Worm (Caenorhabditis elegans) whole organism, young adult: ENCODE measurements around the gene melo-3.

Experiments used
- F39B2.1 ChIP-seq: fragments of 200-800 bp; sonication (Bioruptor generic); IDR thresholded peaks from 2 replicates; pipeline ENCODE4 v1.3.6; 2022; ENCODE audit warnings: missing genetic modification reagents, missing genetic modification characterization, missing compliant biosample characterization
- F55B11.4 ChIP-seq: sonication (generic microtip); optimal IDR thresholded peaks from 2 replicates; lab custom pipeline; 2016; ENCODE audit warnings: missing compliant biosample characterization, missing genetic modification characterization, borderline replicate concordance; ENCODE audit not compliant: insufficient read depth
- K11D2.4 ChIP-seq: fragments of 200-800 bp; sonication (Bioruptor generic); IDR thresholded peaks from 2 replicates; pipeline ENCODE4 v1.3.6; 2022; ENCODE audit warnings: missing genetic modification reagents, missing genetic modification characterization, missing compliant biosample characterization
- K12H6.12 ChIP-seq: fragments of 200-800 bp; sonication (Bioruptor generic); optimal IDR thresholded peaks from 2 replicates; lab custom pipeline; 2018; ENCODE audit warnings: mild to moderate bottlenecking, missing genetic modification characterization, missing compliant biosample characterization
- T07F8.4 ChIP-seq: sonication (generic microtip); optimal IDR thresholded peaks from 2 replicates; lab custom pipeline; 2016; ENCODE audit warnings: mild to moderate bottlenecking, missing genetic modification characterization, moderate library complexity, missing compliant biosample characterization
- Y67H2A.10 ChIP-seq: fragments of 200-800 bp; sonication (Bioruptor generic); conservative IDR thresholded peaks from 2 replicates; pipeline ENCODE4 v1.3.6; 2022; ENCODE audit warnings: missing genetic modification reagents, missing genetic modification characterization, missing compliant biosample characterization
- Y79H2A.3 ChIP-seq: fragments of 200-800 bp; sonication (Bioruptor generic); conservative IDR thresholded peaks from 2 replicates; pipeline ENCODE4 v1.3.6; 2022; ENCODE audit warnings: missing genetic modification reagents, missing genetic modification characterization, missing compliant biosample characterization
- Y95B8A.8 ChIP-seq: fragments of 200-800 bp; sonication (Bioruptor generic); IDR thresholded peaks from 2 replicates; pipeline ENCODE4 v1.3.6; 2022; ENCODE audit warnings: missing genetic modification reagents, missing genetic modification characterization, missing compliant biosample characterization
- ama-1 ChIP-seq, 3 experiments: fragments of 150-350 bp in 1 of 3; sonication (generic microtip) in 2 of 3; optimal IDR thresholded peaks; 2 replicates each; lab custom pipeline; 2014 to 2018; ENCODE audit warnings: missing biosample characterization in 2 of 3, missing genetic modification characterization in 2 of 3, missing genetic modification reagents in 2 of 3
- aptf-2 ChIP-seq: fragments of 200-800 bp; sonication (Bioruptor generic); conservative IDR thresholded peaks from 2 replicates; pipeline ENCODE4 v1.3.6; 2022; ENCODE audit warnings: missing genetic modification reagents, missing genetic modification characterization, missing compliant biosample characterization
- aptf-3 ChIP-seq: fragments of 200-800 bp; sonication (Bioruptor generic); IDR thresholded peaks from 2 replicates; pipeline ENCODE4 v1.3.6; 2022; ENCODE audit warnings: missing genetic modification characterization, missing compliant biosample characterization
- attf-5 ChIP-seq: fragments of 200-800 bp; sonication (Bioruptor generic); optimal IDR thresholded peaks from 2 replicates; lab custom pipeline; 2018; ENCODE audit warnings: mild to moderate bottlenecking, missing genetic modification characterization, missing compliant biosample characterization
- attf-6 ChIP-seq: fragments of 200-800 bp; sonication (Bioruptor generic); IDR thresholded peaks from 2 replicates; pipeline ENCODE4 v1.3.6; 2022; ENCODE audit warnings: missing genetic modification reagents, missing genetic modification characterization, missing compliant biosample characterization
- bed-2 ChIP-seq: fragments of 200-800 bp; sonication (Bioruptor generic); IDR thresholded peaks from 2 replicates; pipeline ENCODE4 v1.3.6; 2022; ENCODE audit warnings: missing genetic modification reagents, missing genetic modification characterization, missing compliant biosample characterization
- ccch-3 ChIP-seq: fragments of 200-800 bp; sonication (Bioruptor generic); optimal IDR thresholded peaks from 2 replicates; lab custom pipeline; 2018; ENCODE audit warnings: mild to moderate bottlenecking, missing genetic modification characterization, missing compliant biosample characterization
- ceh-27 ChIP-seq: fragments of 200-800 bp; sonication (Bioruptor generic); optimal IDR thresholded peaks from 2 replicates; lab custom pipeline; 2018; ENCODE audit warnings: mild to moderate bottlenecking, missing genetic modification characterization, moderate library complexity, missing compliant biosample characterization
- chd-7 ChIP-seq: sonication (generic microtip); optimal IDR thresholded peaks from 2 replicates; lab custom pipeline; 2016; ENCODE audit warnings: mild to moderate bottlenecking, missing genetic modification characterization, moderate library complexity, missing compliant biosample characterization
- egl-18 ChIP-seq: fragments of 200-800 bp; sonication (Bioruptor generic); IDR thresholded peaks from 2 replicates; pipeline ENCODE4 v1.3.6; 2022; ENCODE audit warnings: missing genetic modification reagents, missing genetic modification characterization, missing compliant biosample characterization
- egrh-3 ChIP-seq: fragments of 200-800 bp; sonication (Bioruptor generic); IDR thresholded peaks from 2 replicates; pipeline ENCODE4 v1.3.6; 2022; ENCODE audit warnings: missing genetic modification reagents, missing genetic modification characterization, missing compliant biosample characterization
- ekl-4 ChIP-seq: fragments of 200-800 bp; sonication (Bioruptor generic); IDR thresholded peaks from 2 replicates; pipeline ENCODE4 v1.3.6; 2022; ENCODE audit warnings: missing genetic modification reagents, missing genetic modification characterization, missing compliant biosample characterization
- ets-4 ChIP-seq: fragments of 200-800 bp; sonication (Bioruptor generic); optimal IDR thresholded peaks from 2 replicates; lab custom pipeline; 2018; ENCODE audit warnings: mild to moderate bottlenecking, missing genetic modification characterization, missing compliant biosample characterization
- fkh-3 ChIP-seq: sonication (generic microtip); optimal IDR thresholded peaks from 2 replicates; lab custom pipeline; 2016; ENCODE audit warnings: mild to moderate bottlenecking, missing genetic modification characterization, missing compliant biosample characterization
- hlh-26 ChIP-seq: fragments of 200-800 bp; sonication (Bioruptor generic); conservative IDR thresholded peaks from 2 replicates; pipeline ENCODE4 v1.3.6; 2022; ENCODE audit warnings: missing genetic modification reagents, missing genetic modification characterization, missing compliant biosample characterization
- hmg-1.2 ChIP-seq: fragments of 200-800 bp; sonication (Bioruptor generic); IDR thresholded peaks from 2 replicates; pipeline ENCODE4 v1.3.6; 2022; ENCODE audit warnings: missing genetic modification reagents, missing genetic modification characterization, missing compliant biosample characterization
- lin-26 ChIP-seq: fragments of 200-800 bp; sonication (Bioruptor generic); IDR thresholded peaks from 2 replicates; pipeline ENCODE4 v1.3.6; 2022; ENCODE audit warnings: missing genetic modification reagents, missing genetic modification characterization, missing compliant biosample characterization
- lin-35 ChIP-seq, 3 experiments: fragments of 150-350 bp in 2 of 3; sonication (generic microtip) in 1 of 3; optimal IDR thresholded peaks; 2 replicates each; lab custom pipeline; 2014 to 2018; ENCODE audit warnings: missing biosample characterization in 3 of 3, missing genetic modification characterization in 3 of 3, missing genetic modification reagents in 3 of 3
- lin-40 ChIP-seq: sonication (generic microtip); optimal IDR thresholded peaks from 2 replicates; lab custom pipeline; 2016; ENCODE audit warnings: missing genetic modification characterization, mild to moderate bottlenecking, missing compliant biosample characterization, missing genotype, missing genetic modification reagents
- lir-1 ChIP-seq: fragments of 200-800 bp; sonication (Bioruptor generic); conservative IDR thresholded peaks from 2 replicates; pipeline ENCODE4 v1.3.6; 2022; ENCODE audit warnings: missing genetic modification reagents, missing genetic modification characterization, missing compliant biosample characterization
- madf-3 ChIP-seq: fragments of 200-800 bp; sonication (Bioruptor generic); IDR thresholded peaks from 2 replicates; pipeline ENCODE4 v1.3.6; 2022; ENCODE audit warnings: missing genetic modification reagents, missing genetic modification characterization, missing compliant biosample characterization
- madf-8 ChIP-seq: fragments of 200-800 bp; sonication (Bioruptor generic); conservative IDR thresholded peaks from 2 replicates; pipeline ENCODE4 v1.3.6; 2022; ENCODE audit warnings: missing genetic modification reagents, missing genetic modification characterization, missing compliant biosample characterization
- mel-28 ChIP-seq: sonication (generic microtip); optimal IDR thresholded peaks from 2 replicates; lab custom pipeline; 2016; ENCODE audit warnings: borderline replicate concordance, mild to moderate bottlenecking, missing genetic modification characterization, missing compliant biosample characterization
- mxl-1 ChIP-seq: sonication (generic microtip); optimal IDR thresholded peaks from 2 replicates; lab custom pipeline; 2016; ENCODE audit warnings: missing genetic modification characterization, missing compliant biosample characterization
- nfya-1 ChIP-seq: sonication (generic microtip); optimal IDR thresholded peaks from 2 replicates; lab custom pipeline; 2017; ENCODE audit warnings: antibody characterized with exemption, missing compliant biosample characterization, missing genetic modification characterization, borderline replicate concordance; ENCODE audit not compliant: insufficient read depth
- nhr-179 ChIP-seq: sonication (generic microtip); optimal IDR thresholded peaks from 2 replicates; lab custom pipeline; 2016; ENCODE audit warnings: mild to moderate bottlenecking, missing genetic modification characterization, missing compliant biosample characterization
- nhr-80 ChIP-seq: sonication (generic microtip); optimal IDR thresholded peaks from 2 replicates; lab custom pipeline; 2016; ENCODE audit warnings: missing genetic modification characterization, missing compliant biosample characterization
- rec-8 ChIP-seq, 2 experiments: sonication (generic microtip); optimal IDR thresholded peaks; 2 replicates each; lab custom pipeline; 2016; ENCODE audit warnings: mild to moderate bottlenecking in 2 of 2, missing genetic modification characterization in 2 of 2, missing genetic modification reagents in 2 of 2, missing genotype in 2 of 2, missing biosample characterization in 1 of 2, missing compliant biosample characterization in 1 of 2, moderate library complexity in 1 of 2
- repo-1 ChIP-seq: sonication (generic microtip); optimal IDR thresholded peaks from 2 replicates; lab custom pipeline; 2017; ENCODE audit warnings: mild to moderate bottlenecking, missing genetic modification characterization, missing compliant biosample characterization
- sdz-38 ChIP-seq: sonication (generic microtip); optimal IDR thresholded peaks from 2 replicates; lab custom pipeline; 2016; ENCODE audit warnings: missing genotype, missing genetic modification characterization, missing compliant biosample characterization
- snpc-1.3 ChIP-seq: sonication (generic microtip); optimal IDR thresholded peaks from 2 replicates; lab custom pipeline; 2017; ENCODE audit warnings: missing genetic modification characterization, mild to moderate bottlenecking, missing compliant biosample characterization, antibody characterized with exemption, moderate library complexity, missing genotype, missing genetic modification reagents; ENCODE audit not compliant: insufficient read depth
- snpc-3.4 ChIP-seq: sonication (generic microtip); optimal IDR thresholded peaks from 2 replicates; lab custom pipeline; 2017; ENCODE audit warnings: missing genetic modification characterization, mild to moderate bottlenecking, missing compliant biosample characterization, antibody characterized with exemption, moderate library complexity, missing genotype, missing genetic modification reagents
- somi-1 ChIP-seq: fragments of 200-800 bp; sonication (Bioruptor generic); optimal IDR thresholded peaks from 2 replicates; lab custom pipeline; 2018; ENCODE audit warnings: mild to moderate bottlenecking, missing genetic modification characterization, missing compliant biosample characterization
- tbp1 ChIP-seq: fragments of 200-800 bp; sonication (Bioruptor generic); optimal IDR thresholded peaks from 2 replicates; lab custom pipeline; 2018; ENCODE audit warnings: mild to moderate bottlenecking, missing genetic modification characterization, missing compliant biosample characterization
- xnd-1 ChIP-seq: sonication (generic microtip); optimal IDR thresholded peaks from 2 replicates; lab custom pipeline; 2016; ENCODE audit warnings: missing genotype, missing genetic modification reagents, missing genetic modification characterization, missing compliant biosample characterization
- zfh-2 ChIP-seq: fragments of 200-800 bp; sonication (Bioruptor generic); conservative IDR thresholded peaks from 2 replicates; pipeline ENCODE4 v1.3.6; 2022; ENCODE audit warnings: missing genetic modification reagents, missing genetic modification characterization, missing compliant biosample characterization
- ztf-18 ChIP-seq: sonication (generic microtip); optimal IDR thresholded peaks from 2 replicates; lab custom pipeline; 2016; ENCODE audit warnings: missing genotype, mild to moderate bottlenecking, missing genetic modification characterization, missing compliant biosample characterization
- ztf-3 ChIP-seq: fragments of 200-800 bp; sonication (Bioruptor generic); optimal IDR thresholded peaks from 2 replicates; lab custom pipeline; 2018; ENCODE audit warnings: mild to moderate bottlenecking, missing genetic modification characterization, missing compliant biosample characterization

melo-3 gene

DNA sequence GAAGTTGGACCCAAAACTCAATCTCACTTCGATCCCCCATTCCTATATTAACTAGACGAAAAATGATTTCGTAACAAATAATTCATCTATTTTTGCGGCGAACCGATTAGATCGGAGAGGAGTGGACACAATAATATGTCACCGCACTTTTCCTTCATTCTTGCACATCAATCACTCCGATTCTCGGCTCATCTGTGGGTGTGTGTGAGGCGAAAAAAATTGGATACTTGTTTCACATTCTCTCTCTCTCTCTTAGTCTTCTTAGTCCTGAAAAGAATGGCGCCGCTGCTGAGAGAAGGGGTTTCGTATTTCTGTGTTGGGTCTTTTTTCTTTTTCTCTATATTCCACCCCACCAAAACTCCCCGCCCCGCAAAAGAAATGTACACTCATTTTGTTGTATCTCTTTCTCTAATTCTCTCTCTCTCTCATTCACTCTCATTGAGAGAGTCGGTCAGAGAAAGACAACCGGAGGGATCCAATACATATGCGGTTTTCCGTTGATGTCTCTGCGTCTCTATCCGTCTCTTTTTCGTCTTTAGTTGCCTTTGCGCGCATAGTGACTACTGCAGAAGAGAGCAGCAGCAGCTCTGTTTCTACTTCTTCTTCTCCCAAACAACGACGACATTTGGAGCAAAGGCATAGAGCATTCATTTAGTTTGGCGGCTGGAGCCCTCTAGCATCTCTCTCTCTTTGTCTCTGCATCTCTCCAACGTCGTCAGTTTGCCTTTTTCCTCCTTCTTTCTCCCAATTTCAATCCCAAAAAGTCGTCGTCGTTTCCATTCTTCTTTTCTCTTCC is 34.5 kb upstream of the melo-3 start, which contains the start of gene unc-76 (continued):
- TF ChIP-seq hmg-1.2 (GFP tag; lab: Robert Waterston, UW) (peak; percentile 69), nfya-1 (no peak), rec-8 (tag; optimal IDR thresholded peaks at IDR 0.05; lab: Kevin White, UChicago) (no peak), attf-6 (GFP tag; lab: Robert Waterston, UW) (no peak), T07F8.4 (tag; lab: Kevin White, UChicago) (no peak), chd-7 (tag; lab: Kevin White, UChicago) (no peak), K12H6.12 (tag; lab: Kevin White, UChicago) (peak; percentile 89), F55B11.4 (tag; lab: Kevin White, UChicago) (no peak), Y67H2A.10 (GFP tag; lab: Robert Waterston, UW) (no peak), Y79H2A.3 (GFP tag; lab: Robert Waterston, UW) (no peak), lin-35 (GFP tag; optimal IDR thresholded peaks at IDR 0.05; lab: Kevin White, UChicago) (no peak), sdz-38 (tag; lab: Kevin White, UChicago) (no peak), hlh-26 (GFP tag; lab: Robert Waterston, UW) (no peak), Y95B8A.8 (GFP tag; lab: Robert Waterston, UW) (no peak), aptf-2 (GFP tag; lab: Robert Waterston, UW) (no peak), zfh-2 (peak; percentile 53; the same call in 1 of the 2 replicates), ceh-27 (GFP tag; lab: Kevin White, UChicago) (peak; percentile 13), lin-40 (tag; lab: Kevin White, UChicago) (peak; percentile 76), nhr-80 (tag; lab: Kevin White, UChicago) (no peak), ekl-4 (no peak), madf-3 (GFP tag; lab: Robert Waterston, UW) (no peak), snpc-3.4 (tag; lab: Kevin White, UChicago) (no peak), snpc-1.3 (tag; lab: Kevin White, UChicago) (no peak), fkh-3 (tag; lab: Kevin White, UChicago) (no peak), F39B2.1 (no peak), lir-1 (GFP tag; lab: Robert Waterston, UW) (no peak), madf-8 (GFP tag; lab: Robert Waterston, UW) (no peak), egl-18 (GFP tag; lab: Robert Waterston, UW) (no peak), repo-1 (tag; lab: Kevin White, UChicago) (no peak), mel-28 (tag; lab: Kevin White, UChicago) (no peak), xnd-1 (no peak), bed-2 (GFP tag; lab: Robert Waterston, UW) (no peak), K11D2.4 (GFP tag; lab: Robert Waterston, UW) (peak; percentile 56; the same call in 1 of the 2 replicates), ama-1 (optimal IDR thresholded peaks at IDR 0.05; lab: Kevin White, UChicago) (no peak), ama-1 (GFP tag; optimal IDR thresholded peaks at IDR 0.05; lab: Kevin White, UChicago) (no peak), attf-5 (GFP tag; lab: Kevin White, UChicago) (peak; percentile 38), ets-4 (no peak), ztf-18 (peak; percentile 29), somi-1 (GFP tag; lab: Kevin White, UChicago) (no peak), tbp1 (GFP tag; lab: Kevin White, UChicago) (peak; percentile 10), lin-26 (no peak), ztf-3 (no peak), aptf-3 (no peak), mxl-1 (tag; lab: Kevin White, UChicago) (no peak), ccch-3 (no peak), nhr-179 (tag; lab: Kevin White, UChicago) (no peak), egrh-3 (GFP tag; lab: Robert Waterston, UW) (0 out of 2 replicates have a peak, but pooled peaks have one; percentile 15)
